Fruit fly (Drosophila melanogaster) whole organism, embryonic: ENCODE data around the gene CG2865.

Source experiments
- B-H1 ChIP-seq: fragments of 200-800 bp; sonication (Bioruptor generic); IDR thresholded peaks from 3 replicates; pipeline ENCODE4 v1.3.6; 2022; ENCODE audit warnings: missing biosample characterization, missing genetic modification characterization
- CG10147 ChIP-seq: fragments of 200-800 bp; sonication (Bioruptor generic); optimal IDR thresholded peaks from 2 replicates; lab custom pipeline; 2019; ENCODE audit warnings: missing biosample characterization, mild to moderate bottlenecking, missing genetic modification characterization, moderate library complexity
- CG1024 ChIP-seq: fragments of 200-800 bp; sonication (Bioruptor generic); IDR thresholded peaks from 2 replicates; pipeline ENCODE4 v1.3.6; 2022; ENCODE audit warnings: missing biosample characterization, missing genetic modification characterization
- CG11456 ChIP-seq: fragments of 200-800 bp; sonication (Bioruptor generic); IDR thresholded peaks from 3 replicates; pipeline ENCODE4 v1.3.6; 2022; ENCODE audit warnings: missing biosample characterization, missing genetic modification characterization
- CG12769 ChIP-seq: fragments of 200-800 bp; sonication (Bioruptor generic); optimal IDR thresholded peaks from 2 replicates; lab custom pipeline; 2019; ENCODE audit warnings: missing biosample characterization, mild to moderate bottlenecking, missing genetic modification characterization, moderate library complexity
- CG1792 ChIP-seq: fragments of 200-800 bp; sonication (Bioruptor generic); optimal IDR thresholded peaks from 2 replicates; lab custom pipeline; 2016; ENCODE audit warnings: missing biosample characterization, missing genetic modification characterization
- CG18262 ChIP-seq: fragments of 200-800 bp; optimal IDR thresholded peaks from 3 replicates; lab custom pipeline; 2019; ENCODE audit warnings: missing biosample characterization, mild to moderate bottlenecking, missing genetic modification characterization, moderate library complexity
- CG2120 ChIP-seq: fragments of 200-800 bp; sonication (Bioruptor generic); optimal IDR thresholded peaks from 3 replicates; lab custom pipeline; 2016; ENCODE audit warnings: missing biosample characterization, missing genetic modification characterization
- CG3065 ChIP-seq: fragments of 200-800 bp; sonication (Bioruptor generic); optimal IDR thresholded peaks from 2 replicates; lab custom pipeline; 2016; ENCODE audit warnings: missing biosample characterization, missing genetic modification characterization
- CG31441 ChIP-seq: fragments of 200-800 bp; sonication (Bioruptor generic); IDR thresholded peaks from 2 replicates; pipeline ENCODE4 v1.3.6; 2022; ENCODE audit warnings: missing biosample characterization, missing genetic modification characterization
- CG3281 ChIP-seq: fragments of 200-800 bp; sonication (Bioruptor generic); optimal IDR thresholded peaks from 3 replicates; lab custom pipeline; 2017; ENCODE audit warnings: missing biosample characterization, mild to moderate bottlenecking, missing genetic modification characterization
- CG34224 ChIP-seq: fragments of 200-800 bp; sonication (Bioruptor generic); IDR thresholded peaks from 3 replicates; pipeline ENCODE4 v1.3.6; 2022; ENCODE audit warnings: missing biosample characterization, missing genetic modification characterization; ENCODE audit not compliant: partially characterized antibody
- CG4328 ChIP-seq: fragments of 200-800 bp; sonication (Bioruptor generic); optimal IDR thresholded peaks from 3 replicates; lab custom pipeline; 2017; ENCODE audit warnings: missing biosample characterization, missing genetic modification reagents, missing genetic modification characterization
- CG4730 ChIP-seq: fragments of 200-800 bp; sonication (Bioruptor generic); IDR thresholded peaks from 2 replicates; pipeline ENCODE4 v1.3.6; 2022; ENCODE audit warnings: missing biosample characterization, missing genetic modification characterization
- CG6175 ChIP-seq: fragments of 200-800 bp; sonication (Bioruptor generic); IDR thresholded peaks from 3 replicates; pipeline ENCODE4 v1.3.6; 2022; ENCODE audit warnings: missing biosample characterization, missing genetic modification characterization
- CG6272 ChIP-seq: fragments of 200-800 bp; sonication (Bioruptor generic); IDR thresholded peaks from 2 replicates; pipeline ENCODE4 v1.3.6; 2022; ENCODE audit warnings: missing biosample characterization, missing genetic modification characterization
- CG6765 ChIP-seq: fragments of 200-800 bp; sonication (Bioruptor generic); optimal IDR thresholded peaks from 3 replicates; lab custom pipeline; 2017; ENCODE audit warnings: missing biosample characterization, mild to moderate bottlenecking, missing genetic modification characterization
- CG7786 ChIP-seq: fragments of 200-800 bp; sonication (Bioruptor generic); optimal IDR thresholded peaks from 2 replicates; lab custom pipeline; 2016; ENCODE audit warnings: missing biosample characterization, missing genetic modification characterization
- CG7963 ChIP-seq: fragments of 200-800 bp; sonication (Bioruptor generic); IDR thresholded peaks from 3 replicates; pipeline ENCODE4 v1.3.6; 2022; ENCODE audit warnings: missing biosample characterization, missing genetic modification characterization; ENCODE audit not compliant: partially characterized antibody
- CG8924 ChIP-seq: fragments of 200-800 bp; optimal IDR thresholded peaks from 3 replicates; lab custom pipeline; 2019; ENCODE audit warnings: missing biosample characterization, mild to moderate bottlenecking, missing genetic modification characterization, moderate library complexity
- CG9437 ChIP-seq: fragments of 200-800 bp; sonication (Bioruptor generic); optimal IDR thresholded peaks from 2 replicates; lab custom pipeline; 2018; ENCODE audit warnings: missing biosample characterization, mild to moderate bottlenecking, missing genetic modification characterization
- CG9609 ChIP-seq: fragments of 200-800 bp; sonication (Bioruptor generic); optimal IDR thresholded peaks from 3 replicates; lab custom pipeline; 2016; ENCODE audit warnings: missing biosample characterization, missing genetic modification characterization
- Eip74EF ChIP-seq, 2 experiments: fragments of 200-800 bp in 1 of 2; fragments of >200 bp in 1 of 2; sonication (Bioruptor generic) in 1 of 2; optimal IDR thresholded peaks; 2 replicates each; lab custom pipeline; 2017 to 2019; ENCODE audit warnings: missing biosample characterization in 2 of 2, missing genetic modification characterization in 2 of 2, mild to moderate bottlenecking in 1 of 2, moderate library complexity in 1 of 2
- H15 ChIP-seq: fragments of 200-800 bp; sonication (Bioruptor generic); IDR thresholded peaks from 3 replicates; pipeline ENCODE4 v1.3.6; 2022; ENCODE audit warnings: missing biosample characterization, missing genetic modification characterization
- Hmr ChIP-seq: fragments of 200-800 bp; sonication (Bioruptor generic); optimal IDR thresholded peaks from 3 replicates; lab custom pipeline; 2017; ENCODE audit warnings: mild to moderate bottlenecking, missing biosample characterization, missing genetic modification reagents, missing genetic modification characterization
- Hr51 ChIP-seq, 2 experiments: fragments of 200-800 bp; sonication (Bioruptor generic); optimal IDR thresholded peaks; 2 replicates in 1 of 2; 3 replicates in 1 of 2; lab custom pipeline; 2016 to 2018; ENCODE audit warnings: missing biosample characterization in 2 of 2, missing genetic modification characterization in 2 of 2, mild to moderate bottlenecking in 1 of 2, moderate library complexity in 1 of 2
- MBD-R2 ChIP-seq: fragments of 200-800 bp; sonication (Bioruptor generic); IDR thresholded peaks from 2 replicates; pipeline ENCODE4 v1.3.6; 2022; ENCODE audit warnings: missing biosample characterization, missing genetic modification characterization
- MESR4 ChIP-seq: fragments of 200-800 bp; sonication (Bioruptor generic); optimal IDR thresholded peaks from 2 replicates; lab custom pipeline; 2018; ENCODE audit warnings: missing biosample characterization, mild to moderate bottlenecking, missing genetic modification characterization, moderate library complexity
- Max ChIP-seq: fragments of 200-800 bp; sonication (Bioruptor generic); optimal IDR thresholded peaks from 2 replicates; lab custom pipeline; 2016; ENCODE audit warnings: missing biosample characterization, mild to moderate bottlenecking, missing genetic modification characterization
- NfI ChIP-seq: fragments of 200-800 bp; sonication (Bioruptor generic); optimal IDR thresholded peaks from 3 replicates; lab custom pipeline; 2018; ENCODE audit warnings: missing biosample characterization, mild to moderate bottlenecking, missing genetic modification characterization, moderate library complexity
- Ravus ChIP-seq: fragments of 200-800 bp; sonication (Bioruptor generic); IDR thresholded peaks from 2 replicates; pipeline ENCODE4 v1.3.6; 2022; ENCODE audit warnings: missing biosample characterization, missing genetic modification characterization
- Sox102F ChIP-seq: fragments of 200-800 bp; sonication (Bioruptor generic); optimal IDR thresholded peaks from 2 replicates; lab custom pipeline; 2018; ENCODE audit warnings: missing biosample characterization, mild to moderate bottlenecking, missing genetic modification characterization, moderate library complexity
- Usf ChIP-seq: fragments of 200-800 bp; sonication (Bioruptor generic); optimal IDR thresholded peaks from 2 replicates; lab custom pipeline; 2017; ENCODE audit warnings: missing genotype, missing biosample characterization, missing genetic modification characterization
- chm ChIP-seq: fragments of 200-800 bp; sonication (Bioruptor generic); IDR thresholded peaks from 2 replicates; pipeline ENCODE4 v1.3.6; 2022; ENCODE audit warnings: missing biosample characterization, missing genetic modification characterization
- chn ChIP-seq: fragments of 200-800 bp; sonication (Bioruptor generic); optimal IDR thresholded peaks from 2 replicates; lab custom pipeline; 2016; ENCODE audit warnings: missing biosample characterization, missing genetic modification characterization
- croc ChIP-seq: fragments of 200-800 bp; sonication (Bioruptor generic); conservative IDR thresholded peaks from 3 replicates; pipeline ENCODE4 v1.3.6; 2022; ENCODE audit warnings: missing biosample characterization, missing genetic modification characterization
- ewg ChIP-seq: fragments of 200-800 bp; sonication (Bioruptor generic); optimal IDR thresholded peaks from 3 replicates; lab custom pipeline; 2017; ENCODE audit warnings: mild to moderate bottlenecking, missing biosample characterization, missing genetic modification reagents, missing genetic modification characterization
- fd102C ChIP-seq: fragments of 200-800 bp; sonication (Bioruptor generic); optimal IDR thresholded peaks from 2 replicates; lab custom pipeline; 2018; ENCODE audit warnings: missing biosample characterization, mild to moderate bottlenecking, missing genetic modification characterization, moderate library complexity
- fd96Cb ChIP-seq: fragments of 200-800 bp; sonication (Bioruptor generic); optimal IDR thresholded peaks from 2 replicates; lab custom pipeline; 2018; ENCODE audit warnings: missing biosample characterization, mild to moderate bottlenecking, missing genetic modification characterization, moderate library complexity
- gem ChIP-seq: fragments of 200-800 bp; sonication (Bioruptor generic); optimal IDR thresholded peaks from 2 replicates; lab custom pipeline; 2019; ENCODE audit warnings: missing biosample characterization, mild to moderate bottlenecking, missing genetic modification characterization, moderate library complexity
- hkb ChIP-seq, 2 experiments: fragments of 200-800 bp in 1 of 2; fragments of >200 bp in 1 of 2; sonication (Bioruptor generic) in 1 of 2; IDR thresholded peaks in 1 of 2; optimal IDR thresholded peaks in 1 of 2; 2 replicates each; pipeline versions ENCODE4 v1.3.6 to Lab custom; 2017 to 2022; ENCODE audit warnings: missing biosample characterization in 1 of 2, missing genetic modification characterization in 1 of 2
- kah ChIP-seq: fragments of 200-800 bp; sonication (Bioruptor generic); optimal IDR thresholded peaks from 2 replicates; lab custom pipeline; 2018; ENCODE audit warnings: missing biosample characterization, mild to moderate bottlenecking, missing genetic modification characterization
- rib ChIP-seq: fragments of 200-800 bp; sonication (Bioruptor generic); IDR thresholded peaks from 2 replicates; pipeline ENCODE4 v1.3.6; 2022; ENCODE audit warnings: missing biosample characterization, missing genetic modification characterization
- salm ChIP-seq: fragments of 200-800 bp; sonication (Bioruptor generic); optimal IDR thresholded peaks from 2 replicates; lab custom pipeline; 2018; ENCODE audit warnings: missing biosample characterization, mild to moderate bottlenecking, missing genetic modification characterization
- schlank ChIP-seq: fragments of 200-800 bp; sonication (Bioruptor generic); optimal IDR thresholded peaks from 2 replicates; lab custom pipeline; 2018; ENCODE audit warnings: missing biosample characterization, mild to moderate bottlenecking, missing genetic modification characterization
- sd ChIP-seq: fragments of 200-800 bp; sonication (Bioruptor generic); optimal IDR thresholded peaks from 3 replicates; lab custom pipeline; 2018; ENCODE audit warnings: missing biosample characterization, mild to moderate bottlenecking, missing genetic modification characterization, moderate library complexity
- slbo ChIP-seq: fragments of 200-800 bp; sonication (Bioruptor generic); IDR thresholded peaks from 2 replicates; pipeline ENCODE4 v1.3.6; 2022; ENCODE audit warnings: missing biosample characterization, missing genetic modification characterization
- wor ChIP-seq: fragments of 200-800 bp; sonication (Bioruptor generic); IDR thresholded peaks from 2 replicates; pipeline ENCODE4 v1.3.6; 2022; ENCODE audit warnings: missing biosample characterization, missing genetic modification characterization

CG2865 gene

DNA sequence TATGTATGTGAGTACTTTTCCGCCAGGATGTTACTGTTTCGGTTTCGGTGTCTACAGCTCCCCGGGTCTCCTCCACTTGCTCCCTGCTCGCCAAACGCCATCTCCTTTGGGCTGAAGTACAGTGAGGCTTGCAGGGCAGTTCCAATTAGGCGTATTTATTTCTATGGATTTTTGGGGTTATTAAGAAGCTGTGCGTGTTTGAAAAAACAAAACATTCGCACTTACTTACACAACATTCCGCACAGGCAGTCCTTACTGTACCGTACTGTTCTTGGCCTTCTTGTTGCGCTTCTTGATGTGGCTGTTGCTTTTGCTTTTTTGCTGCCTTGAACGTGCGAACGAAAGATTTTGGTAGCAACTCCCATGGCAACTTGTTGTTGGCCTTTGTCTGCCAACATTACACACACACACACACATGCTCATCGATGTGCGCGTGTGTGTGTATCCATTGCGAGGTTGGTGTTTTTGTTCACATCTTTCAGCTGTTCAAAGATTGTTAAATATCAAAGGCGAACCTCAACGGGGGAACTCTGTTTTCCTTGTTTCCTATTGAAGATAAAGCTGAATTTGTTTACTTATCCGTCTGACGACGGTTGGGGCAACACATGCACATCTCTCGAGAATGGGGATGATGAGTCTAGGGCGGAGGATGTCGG is 28.8 kb upstream of the CG2865 start (continued):
- no peak for TF ChIP-seq CG34224
- peak; percentile 31; the same call in 1 of the 3 replicates for TF ChIP-seq B-H1 (GFP tag; lab: Robert Waterston, UW)
- peak; percentile 62 for TF ChIP-seq CG7786 (GFP tag; lab: Kevin White, UChicago)
- peak; percentile 44 for TF ChIP-seq CG18262
- TF ChIP-seq CG6272 (GFP tag; lab: Robert Waterston, UW): 0 out of 2 replicates have a peak, but pooled peaks have one; percentile 16
- peak; percentile 60 for TF ChIP-seq CG9609 (GFP tag; lab: Kevin White, UChicago)
- TF ChIP-seq Usf (GFP tag; lab: Kevin White, UChicago): no peak
- peak; percentile 33 to 60 for TF ChIP-seq Hr51 (GFP tag; optimal IDR thresholded peaks at IDR 0.05; lab: Kevin White, UChicago)
- 0 out of 3 replicates have a peak, but pooled peaks have one; percentile 28 for TF ChIP-seq H15
- TF ChIP-seq chm (GFP tag; lab: Robert Waterston, UW): peak; percentile 64; the same call in 1 of the 2 replicates
- no peak for TF ChIP-seq Ravus (GFP tag; lab: Robert Waterston, UW)
- no peak for TF ChIP-seq CG4328
- TF ChIP-seq salm (tag; lab: Kevin White, UChicago): no peak
- no peak for TF ChIP-seq CG7963 (GFP tag; lab: Robert Waterston, UW)
- TF ChIP-seq CG12769: peak; percentile 76
- 0 out of 2 replicates have a peak, but pooled peaks have one; percentile 35 for TF ChIP-seq CG4730 (GFP tag; lab: Robert Waterston, UW)
- TF ChIP-seq sd (tag; lab: Kevin White, UChicago): no peak
- TF ChIP-seq CG1024 (GFP tag; lab: Robert Waterston, UW): peak; percentile 39
- no peak for TF ChIP-seq CG3065 (GFP tag; lab: Kevin White, UChicago)
- peak; percentile 62 for TF ChIP-seq gem (tag; lab: Kevin White, UChicago)
- TF ChIP-seq CG6765 (GFP tag; lab: Kevin White, UChicago): no peak
- TF ChIP-seq CG3281 (GFP tag; lab: Kevin White, UChicago): no peak
- peak; percentile 57 for TF ChIP-seq chn (GFP tag; lab: Kevin White, UChicago)
- TF ChIP-seq ewg (GFP tag; lab: Kevin White, UChicago): peak; percentile 5
- peak; percentile 67 for TF ChIP-seq CG8924 (tag; lab: Kevin White, UChicago)
- no peak for TF ChIP-seq Max (GFP tag; lab: Kevin White, UChicago)
- TF ChIP-seq schlank (tag; lab: Kevin White, UChicago): peak; percentile 32
- TF ChIP-seq CG9437 (GFP tag; lab: Kevin White, UChicago): no peak
- no peak for TF ChIP-seq croc
- peak; percentile 87 for TF ChIP-seq slbo
- no peak for TF ChIP-seq kah (GFP tag; lab: Kevin White, UChicago)
- TF ChIP-seq MBD-R2 (GFP tag; lab: Robert Waterston, UW): peak; percentile 27; the same call in 1 of the 2 replicates
- no peak for TF ChIP-seq CG10147
- no peak for TF ChIP-seq CG6175 (GFP tag; lab: Robert Waterston, UW)
- peak; percentile 6 for TF ChIP-seq fd102C (GFP tag; lab: Kevin White, UChicago)
- TF ChIP-seq Sox102F: peak; percentile 48
- peak; percentile 30; the same call in 1 of the 2 replicates for TF ChIP-seq CG31441 (GFP tag; lab: Robert Waterston, UW)
- peak; percentile 71 for TF ChIP-seq Hmr
- TF ChIP-seq rib (GFP tag; lab: Robert Waterston, UW): no peak
- TF ChIP-seq hkb (optimal IDR thresholded peaks at IDR 0.05; lab: Kevin White, UChicago): no peak
- TF ChIP-seq hkb (GFP tag; IDR thresholded peaks at IDR 0.05; lab: Robert Waterston, UW): peak; percentile 60
- peak; percentile 65; the same call in 1 of the 3 replicates for TF ChIP-seq CG11456 (GFP tag; lab: Robert Waterston, UW)
- peak; percentile 49 for TF ChIP-seq NfI (GFP tag; lab: Kevin White, UChicago)
- no peak for TF ChIP-seq MESR4 (GFP tag; lab: Kevin White, UChicago)
- TF ChIP-seq wor (GFP tag; lab: Robert Waterston, UW): peak; percentile 51
- peak; percentile 37 for TF ChIP-seq fd96Cb
- peak; percentile 77 for TF ChIP-seq CG2120
- TF ChIP-seq Eip74EF (GFP tag; optimal IDR thresholded peaks at IDR 0.05; lab: Kevin White, UChicago): no peak
- no peak for TF ChIP-seq CG1792 (GFP tag; lab: Kevin White, UChicago)
